Fruit fly (Drosophila melanogaster) whole organism, embryonic: Measurements from ENCODE around the gene CG13314.
A peak's percentile ranks its signal among the peaks of the same experiment; 100 is the strongest.

Experiments
- ATbp ChIP-seq: fragments of 200-800 bp; sonication (Bioruptor generic); optimal IDR thresholded peaks from 2 replicates; lab custom pipeline; 2017; ENCODE audit warnings: missing biosample characterization, mild to moderate bottlenecking, missing genetic modification characterization, missing genetic modification reagents
- Asciz ChIP-seq: fragments of 200-800 bp; sonication (Bioruptor generic); optimal IDR thresholded peaks from 2 replicates; lab custom pipeline; 2017; ENCODE audit warnings: missing biosample characterization, mild to moderate bottlenecking, missing genetic modification characterization, missing genetic modification reagents
- Awh ChIP-seq: fragments of 200-800 bp; sonication (Bioruptor generic); IDR thresholded peaks from 2 replicates; pipeline ENCODE4, ENCODE4 v1.3.6; 2022; ENCODE audit warnings: missing biosample characterization, missing genetic modification characterization
- CG11085 ChIP-seq: fragments of 200-800 bp; sonication (Bioruptor generic); IDR thresholded peaks from 2 replicates; pipeline ENCODE4 v1.3.6; 2022; ENCODE audit warnings: missing biosample characterization, missing genetic modification characterization
- CG12299 ChIP-seq: fragments of 200-800 bp; sonication (Bioruptor generic); optimal IDR thresholded peaks from 2 replicates; lab custom pipeline; 2018; ENCODE audit warnings: missing biosample characterization, mild to moderate bottlenecking, missing genetic modification characterization
- CG12659 ChIP-seq: fragments of 200-800 bp; sonication (Bioruptor generic); optimal IDR thresholded peaks from 3 replicates; lab custom pipeline; 2017; ENCODE audit warnings: mild to moderate bottlenecking, missing biosample characterization, missing genetic modification reagents, missing genetic modification characterization
- CG12769 ChIP-seq: fragments of 200-800 bp; sonication (Bioruptor generic); optimal IDR thresholded peaks from 2 replicates; lab custom pipeline; 2019; ENCODE audit warnings: missing biosample characterization, mild to moderate bottlenecking, missing genetic modification characterization, moderate library complexity
- CG13287 ChIP-seq: fragments of 200-800 bp; sonication (Bioruptor generic); IDR thresholded peaks from 2 replicates; pipeline ENCODE4 v1.3.6; 2022; ENCODE audit warnings: missing biosample characterization, missing genetic modification characterization; ENCODE audit not compliant: partially characterized antibody
- CG13894 ChIP-seq: fragments of 200-800 bp; sonication (Bioruptor generic); optimal IDR thresholded peaks from 3 replicates; lab custom pipeline; 2018; ENCODE audit warnings: missing biosample characterization, mild to moderate bottlenecking, missing genetic modification characterization, moderate library complexity
- CG16813 ChIP-seq: fragments of 200-800 bp; sonication (Bioruptor generic); IDR thresholded peaks from 3 replicates; pipeline ENCODE4 v1.3.6; 2022; ENCODE audit warnings: missing biosample characterization, missing genetic modification characterization; ENCODE audit not compliant: partially characterized antibody
- CG17328 ChIP-seq: fragments of 200-800 bp; sonication (Bioruptor generic); IDR thresholded peaks from 2 replicates; pipeline ENCODE4 v1.3.6; 2022; ENCODE audit warnings: missing biosample characterization, missing genetic modification characterization
- CG18619 ChIP-seq: fragments of 200-800 bp; sonication (Bioruptor generic); optimal IDR thresholded peaks from 3 replicates; lab custom pipeline; 2017; ENCODE audit warnings: missing biosample characterization, mild to moderate bottlenecking, missing genetic modification characterization
- CG2120 ChIP-seq: fragments of 200-800 bp; sonication (Bioruptor generic); optimal IDR thresholded peaks from 3 replicates; lab custom pipeline; 2016; ENCODE audit warnings: missing biosample characterization, missing genetic modification characterization
- CG4820 ChIP-seq: fragments of 200-800 bp; sonication (Bioruptor generic); optimal IDR thresholded peaks from 3 replicates; lab custom pipeline; 2016; ENCODE audit warnings: missing biosample characterization, missing genetic modification characterization
- CG5180 ChIP-seq: fragments of 200-800 bp; sonication (Bioruptor generic); optimal IDR thresholded peaks from 3 replicates; lab custom pipeline; 2017; ENCODE audit warnings: missing biosample characterization, missing genetic modification characterization, mild to moderate bottlenecking, moderate library complexity, missing genetic modification reagents
- CG6683 ChIP-seq: fragments of 200-800 bp; sonication (Bioruptor generic); optimal IDR thresholded peaks from 2 replicates; lab custom pipeline; 2017; ENCODE audit warnings: missing biosample characterization, mild to moderate bottlenecking, missing genetic modification characterization, missing genetic modification reagents
- CG7839 ChIP-seq: fragments of 200-800 bp; sonication (Bioruptor generic); optimal IDR thresholded peaks from 3 replicates; lab custom pipeline; 2018; ENCODE audit warnings: missing biosample characterization, mild to moderate bottlenecking, missing genetic modification characterization, moderate library complexity
- CG8089 ChIP-seq: fragments of 200-800 bp; sonication (Bioruptor generic); optimal IDR thresholded peaks from 3 replicates; lab custom pipeline; 2016; ENCODE audit warnings: missing biosample characterization, missing genetic modification characterization
- CHES-1-like ChIP-seq: fragments of 200-800 bp; sonication (Bioruptor generic); optimal IDR thresholded peaks from 2 replicates; lab custom pipeline; 2016; ENCODE audit warnings: missing biosample characterization, missing genetic modification characterization
- CoRest ChIP-seq: fragments of 200-800 bp; sonication (Bioruptor generic); optimal IDR thresholded peaks from 3 replicates; lab custom pipeline; 2018; ENCODE audit warnings: missing biosample characterization, mild to moderate bottlenecking, missing genetic modification characterization, moderate library complexity
- D19B ChIP-seq: fragments of 200-800 bp; sonication (Bioruptor generic); optimal IDR thresholded peaks from 2 replicates; lab custom pipeline; 2017; ENCODE audit warnings: missing biosample characterization, mild to moderate bottlenecking, missing genetic modification characterization
- Dad ChIP-seq: fragments of 200-800 bp; sonication (Bioruptor generic); optimal IDR thresholded peaks from 3 replicates; lab custom pipeline; 2016; ENCODE audit warnings: missing biosample characterization, missing genetic modification characterization
- ERR ChIP-seq: fragments of 200-800 bp; sonication (Bioruptor generic); optimal IDR thresholded peaks from 2 replicates; lab custom pipeline; 2016; ENCODE audit warnings: missing biosample characterization, missing genetic modification characterization
- Eip74EF ChIP-seq, 2 experiments: fragments of 200-800 bp in 1 of 2; fragments of >200 bp in 1 of 2; sonication (Bioruptor generic) in 1 of 2; optimal IDR thresholded peaks; 2 replicates each; lab custom pipeline; 2017 to 2019; ENCODE audit warnings: missing biosample characterization in 2 of 2, missing genetic modification characterization in 2 of 2, mild to moderate bottlenecking in 1 of 2, moderate library complexity in 1 of 2
- HmgZ ChIP-seq: fragments of 200-800 bp; sonication (Bioruptor generic); optimal IDR thresholded peaks from 2 replicates; lab custom pipeline; 2018; ENCODE audit warnings: missing biosample characterization, mild to moderate bottlenecking, missing genetic modification characterization
- NC2β ChIP-seq: fragments of 200-800 bp; sonication (Bioruptor generic); optimal IDR thresholded peaks from 2 replicates; lab custom pipeline; 2016; ENCODE audit warnings: missing biosample characterization, missing genetic modification characterization
- Rfx ChIP-seq: fragments of 200-800 bp; sonication (Bioruptor generic); IDR thresholded peaks from 2 replicates; pipeline ENCODE4 v1.3.6; 2022; ENCODE audit warnings: missing biosample characterization, missing genetic modification characterization
- ci ChIP-seq: fragments of 200-800 bp; sonication (Bioruptor generic); IDR thresholded peaks from 3 replicates; pipeline ENCODE4 v1.3.6; 2022; ENCODE audit warnings: missing biosample characterization, missing genetic modification characterization
- dysf ChIP-seq: fragments of 200-800 bp; sonication (Bioruptor generic); IDR thresholded peaks from 3 replicates; pipeline ENCODE4 v1.3.6; 2022; ENCODE audit warnings: missing biosample characterization, missing genetic modification characterization
- ems ChIP-seq: fragments of 200-800 bp; sonication (Bioruptor generic); optimal IDR thresholded peaks from 3 replicates; lab custom pipeline; 2016; ENCODE audit warnings: missing biosample characterization, missing genetic modification characterization
- esg ChIP-seq: fragments of 200-800 bp; sonication (Bioruptor generic); conservative IDR thresholded peaks from 2 replicates; pipeline ENCODE4 v1.3.6; 2022; ENCODE audit warnings: missing biosample characterization, missing genetic modification characterization
- ftz-f1 ChIP-seq: fragments of 200-800 bp; sonication (Bioruptor generic); optimal IDR thresholded peaks from 2 replicates; lab custom pipeline; 2016; ENCODE audit warnings: missing biosample characterization, missing genetic modification characterization
- fu2 ChIP-seq: fragments of 200-800 bp; sonication (Bioruptor generic); optimal IDR thresholded peaks from 2 replicates; lab custom pipeline; 2016; ENCODE audit warnings: missing biosample characterization, missing genetic modification characterization
- gcm ChIP-seq: fragments of 200-800 bp; sonication (Bioruptor generic); optimal IDR thresholded peaks from 2 replicates; lab custom pipeline; 2019; ENCODE audit warnings: missing biosample characterization, mild to moderate bottlenecking, missing genetic modification characterization, moderate library complexity
- gem ChIP-seq: fragments of 200-800 bp; sonication (Bioruptor generic); optimal IDR thresholded peaks from 2 replicates; lab custom pipeline; 2019; ENCODE audit warnings: missing biosample characterization, mild to moderate bottlenecking, missing genetic modification characterization, moderate library complexity
- her ChIP-seq: fragments of 200-800 bp; sonication (Bioruptor generic); optimal IDR thresholded peaks from 2 replicates; lab custom pipeline; 2016; ENCODE audit warnings: missing biosample characterization, missing genetic modification characterization
- kay ChIP-seq: fragments of 200-800 bp; sonication (Bioruptor generic); optimal IDR thresholded peaks from 2 replicates; lab custom pipeline; 2016; ENCODE audit warnings: missing biosample characterization, missing genetic modification characterization
- lov ChIP-seq, 2 experiments: fragments of 200-800 bp in 1 of 2; fragments of >200 bp in 1 of 2; sonication (Bioruptor generic) in 1 of 2; IDR thresholded peaks in 1 of 2; optimal IDR thresholded peaks in 1 of 2; 2 replicates in 1 of 2; 3 replicates in 1 of 2; pipeline versions ENCODE4 v1.3.6 to Lab custom; 2017 to 2022; ENCODE audit warnings: missing biosample characterization in 1 of 2, missing genetic modification characterization in 1 of 2
- nau ChIP-seq: fragments of 200-800 bp; sonication (Bioruptor generic); optimal IDR thresholded peaks from 3 replicates; lab custom pipeline; 2017; ENCODE audit warnings: missing biosample characterization, mild to moderate bottlenecking, missing genetic modification characterization, missing genetic modification reagents
- nerfin-1 ChIP-seq: fragments of 200-800 bp; sonication (Bioruptor generic); optimal IDR thresholded peaks from 3 replicates; lab custom pipeline; 2019; ENCODE audit warnings: missing biosample characterization, mild to moderate bottlenecking, missing genetic modification characterization, moderate library complexity
- nerfin-2 ChIP-seq: fragments of 200-800 bp; sonication (Bioruptor generic); IDR thresholded peaks from 2 replicates; pipeline ENCODE4 v1.3.6; 2022; ENCODE audit warnings: missing biosample characterization, missing genetic modification characterization; ENCODE audit not compliant: partially characterized antibody
- pfk ChIP-seq: fragments of 200-800 bp; sonication (Bioruptor generic); optimal IDR thresholded peaks from 2 replicates; lab custom pipeline; 2018; ENCODE audit warnings: missing biosample characterization, mild to moderate bottlenecking, missing genetic modification characterization, moderate library complexity
- sc ChIP-seq, 3 experiments: fragments of >200 bp in 2 of 3; fragments of 200-800 bp in 1 of 3; sonication (Bioruptor generic) in 1 of 3; optimal IDR thresholded peaks; 2 replicates in 2 of 3; 3 replicates in 1 of 3; lab custom pipeline; 2017; ENCODE audit warnings: mild to moderate bottlenecking in 1 of 3, missing biosample characterization in 1 of 3, missing genetic modification characterization in 1 of 3, missing genetic modification reagents in 1 of 3
- seq ChIP-seq: fragments of 200-800 bp; sonication (Bioruptor generic); IDR thresholded peaks from 2 replicates; pipeline ENCODE4 v1.3.6; 2022; ENCODE audit warnings: missing biosample characterization, missing genetic modification characterization
- slbo ChIP-seq: fragments of 200-800 bp; sonication (Bioruptor generic); IDR thresholded peaks from 2 replicates; pipeline ENCODE4 v1.3.6; 2022; ENCODE audit warnings: missing biosample characterization, missing genetic modification characterization
- ttk ChIP-seq: fragments of 200-800 bp; sonication (Bioruptor generic); IDR thresholded peaks from 2 replicates; pipeline ENCODE4 v2.1.2; 2022; ENCODE audit warnings: missing biosample characterization, missing genetic modification characterization
- unc-4 ChIP-seq: fragments of 200-800 bp; sonication (Bioruptor generic); IDR thresholded peaks from 2 replicates; pipeline ENCODE4 v1.3.6; 2022; ENCODE audit warnings: missing biosample characterization, missing genetic modification characterization; ENCODE audit not compliant: partially characterized antibody
- usp ChIP-seq: fragments of >200 bp; optimal IDR thresholded peaks from 2 replicates; lab custom pipeline; 2017; ENCODE audit warnings: missing biosample characterization, missing genetic modification characterization
- yki ChIP-seq: fragments of >200 bp; optimal IDR thresholded peaks from 3 replicates; lab custom pipeline; 2018

Gene CG13314

DNA sequence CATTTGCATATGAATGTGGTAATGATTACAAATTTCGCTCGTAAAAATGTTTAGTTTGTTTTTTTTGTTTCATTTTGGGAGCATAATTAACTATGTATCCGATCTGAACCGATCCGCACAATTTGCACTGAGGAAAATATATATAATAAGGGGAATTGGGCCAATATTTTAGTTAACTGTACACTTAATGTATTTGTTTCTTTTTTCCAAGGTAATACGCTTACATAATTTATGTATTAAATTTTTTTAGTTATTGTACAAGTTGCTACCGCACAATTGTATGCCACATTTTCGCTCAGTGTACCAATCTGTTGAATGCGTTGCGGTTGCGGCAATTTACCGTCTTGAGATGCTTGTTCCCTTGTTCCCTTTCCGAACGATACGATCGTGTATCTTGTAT lies 44.1 kb downstream of the CG13314 start (continued):
- peak; percentile 73 for TF ChIP-seq gcm (GFP tag; lab: Kevin White, UChicago)
- peak; percentile 92 for TF ChIP-seq Rfx
- peak; percentile 51 for TF ChIP-seq fu2
- peak; percentile 60 for TF ChIP-seq CG18619 (GFP tag; lab: Kevin White, UChicago)
- TF ChIP-seq CG7839 (tag; lab: Kevin White, UChicago), result peak; percentile 93
- peak; percentile 70 for TF ChIP-seq nau (GFP tag; lab: Kevin White, UChicago)
- TF ChIP-seq ttk (GFP tag; lab: Robert Waterston, UW), result peak; percentile 87
- TF ChIP-seq CG17328, result peak; percentile 92
- peak; percentile 67 for TF ChIP-seq ems (GFP tag; lab: Kevin White, UChicago)
- TF ChIP-seq CG8089 (GFP tag; lab: Kevin White, UChicago), result peak; percentile 75
- TF ChIP-seq esg (GFP tag; lab: Robert Waterston, UW), result peak; percentile 91
- TF ChIP-seq unc-4 (GFP tag; lab: Robert Waterston, UW), result no peak
- peak; percentile 54 for TF ChIP-seq CG11085 (GFP tag; lab: Robert Waterston, UW)
- TF ChIP-seq CG4820 (GFP tag; lab: Kevin White, UChicago), result peak; percentile 81
- peak; percentile 65 for TF ChIP-seq CG12299 (tag; lab: Kevin White, UChicago)
- peak; percentile 45 for TF ChIP-seq ERR
- TF ChIP-seq CG12769 (tag; lab: Kevin White, UChicago), result peak; percentile 80
- TF ChIP-seq Dad (GFP tag; lab: Kevin White, UChicago), result peak; percentile 73
- TF ChIP-seq ftz-f1 (GFP tag; lab: Kevin White, UChicago), result no peak
- TF ChIP-seq nerfin-1 (tag; lab: Kevin White, UChicago), result peak; percentile 78
- peak; percentile 49 for TF ChIP-seq CG6683 (GFP tag; lab: Kevin White, UChicago)
- peak; percentile 84 for TF ChIP-seq Asciz (GFP tag; lab: Kevin White, UChicago)
- TF ChIP-seq CG2120 (GFP tag; lab: Kevin White, UChicago), result peak; percentile 81
- TF ChIP-seq CoRest, result peak; percentile 88
- peak; percentile 70 for TF ChIP-seq CHES-1-like (GFP tag; lab: Kevin White, UChicago)
- peak; percentile 48 for TF ChIP-seq D19B
- no peak for TF ChIP-seq lov (optimal IDR thresholded peaks at IDR 0.05; lab: Kevin White, UChicago)
- TF ChIP-seq lov (GFP tag; IDR thresholded peaks at IDR 0.05; lab: Robert Waterston, UW), result peak; percentile 87; the same call in 2 of the 3 replicates
- TF ChIP-seq yki (lab: Kevin White, UChicago), result no peak
- TF ChIP-seq CG12659, result peak; percentile 77
- peak; percentile 37 for TF ChIP-seq her (GFP tag; lab: Kevin White, UChicago)
- TF ChIP-seq CG13894 (tag; lab: Kevin White, UChicago), result no peak
- TF ChIP-seq HmgZ (tag; lab: Kevin White, UChicago), result peak; percentile 64
- peak; percentile 93 for TF ChIP-seq gem (tag; lab: Kevin White, UChicago)
- TF ChIP-seq Eip74EF (GFP tag; optimal IDR thresholded peaks at IDR 0.05; lab: Kevin White, UChicago), result peak in 1 of 2 experiments; percentile 64
- peak; percentile 97 for TF ChIP-seq ci (GFP tag; lab: Robert Waterston, UW)
- peak; percentile 65 for TF ChIP-seq kay (GFP tag; lab: Kevin White, UChicago)
- TF ChIP-seq ATbp (GFP tag; lab: Kevin White, UChicago), result peak; percentile 82
- TF ChIP-seq CG16813, result no peak
- no peak for TF ChIP-seq usp (GFP tag; lab: Kevin White, UChicago)
- TF ChIP-seq slbo, result peak; percentile 92
- peak; percentile 74 for TF ChIP-seq CG5180 (GFP tag; lab: Kevin White, UChicago)
- TF ChIP-seq sc (optimal IDR thresholded peaks at IDR 0.05; lab: Kevin White, UChicago), result no peak
- peak; percentile 64 for TF ChIP-seq sc (GFP tag; optimal IDR thresholded peaks at IDR 0.05; lab: Kevin White, UChicago)
- TF ChIP-seq pfk (GFP tag; lab: Kevin White, UChicago), result no peak
- TF ChIP-seq CG13287 (GFP tag; lab: Robert Waterston, UW), result no peak
- TF ChIP-seq dysf, result peak; percentile 93
- TF ChIP-seq NC2β (GFP tag; lab: Kevin White, UChicago), result peak; percentile 65
- peak; percentile 87 for TF ChIP-seq seq (GFP tag; lab: Robert Waterston, UW)
- no peak for TF ChIP-seq nerfin-2 (GFP tag; lab: Robert Waterston, UW)
- peak; percentile 69 for TF ChIP-seq Awh (GFP tag; lab: Robert Waterston, UW)
